Fruit fly (Drosophila melanogaster) Kc167 (cell line): ENCODE measurements around the gene CG4477.

Experiments
- h ChIP-seq: fragments of >200 bp; optimal IDR thresholded peaks from 3 replicates; lab custom pipeline; 2018; ENCODE audit warnings: missing external identifiers
- insv ChIP-seq: fragments of >200 bp; optimal IDR thresholded peaks from 3 replicates; lab custom pipeline; 2018; ENCODE audit warnings: missing external identifiers
- psq ChIP-seq: fragments of >200 bp; optimal IDR thresholded peaks from 2 replicates; lab custom pipeline; 2017; ENCODE audit warnings: missing external identifiers

DNA sequence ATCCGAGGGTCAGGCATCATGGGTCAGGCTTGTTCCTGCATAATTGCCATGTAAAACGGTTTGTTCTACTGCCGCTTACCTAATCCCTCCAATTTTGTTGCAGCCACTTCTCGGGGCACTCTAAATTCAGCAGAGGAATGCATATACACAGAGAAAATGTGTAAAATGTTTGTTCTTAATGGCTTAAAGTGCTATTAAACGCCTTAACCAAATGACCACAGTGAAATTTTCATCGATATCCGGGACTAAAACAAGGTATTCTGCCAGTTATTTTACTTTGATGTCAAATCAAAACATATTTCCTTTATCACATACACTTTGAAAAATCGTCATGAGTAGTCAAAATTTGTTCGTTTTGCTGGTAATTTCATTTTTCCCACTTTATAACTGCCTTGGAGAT lies at the start of gene CG4477:
- TF ChIP-seq insv (lab: Kevin White, UChicago) (no peak), h (lab: Kevin White, UChicago) (no peak), psq (no peak)
